In the genomic region with DNA sequence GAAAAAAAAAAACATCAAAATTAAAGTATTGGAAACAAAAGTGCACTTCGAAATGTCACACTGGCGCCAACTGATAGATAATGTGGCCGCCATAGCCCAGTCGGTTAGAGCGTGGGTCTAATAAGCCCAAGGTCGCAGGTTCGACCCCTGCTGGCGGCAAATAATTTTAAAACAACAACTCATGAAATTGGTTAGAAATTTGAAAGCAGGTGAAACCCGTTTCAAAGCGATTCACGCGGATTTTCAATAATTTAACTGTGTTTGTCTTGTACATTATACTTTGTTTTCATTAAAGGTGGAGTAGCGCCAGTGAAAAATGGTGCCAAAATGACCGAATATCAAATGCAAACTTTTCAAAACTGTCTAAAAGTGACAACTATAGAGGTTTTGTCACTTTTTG, we compare ENCODE assay signal across 3 worm cellular contexts.
TF ChIP-seq lines count a peak whose summit lies in the region.

No protein-coding gene starts in this region.

TF ChIP-seq in whole organism, L2 larva, 48 proteins besides CTCF, POLR2A, EP300 and RAD21 (continued from another document):
- TF ChIP-seq F13H6.1 (tag; optimal IDR thresholded peaks at IDR 0.05; lab: Kevin White, UChicago): peak; percentile 39

TF ChIP-seq in whole organism, L4 larva, 104 proteins besides CTCF, POLR2A, EP300 and RAD21 (continued from another document):
- TF ChIP-seq lir-3 (tag; optimal IDR thresholded peaks at IDR 0.05; lab: Kevin White, UChicago): peak; percentile 27
- peak in 1 of 2 experiments; percentile 11 for TF ChIP-seq unc-62 (GFP tag; optimal IDR thresholded peaks at IDR 0.05 in 1 of 2; lab: Kevin White, UChicago)
- no peak for TF ChIP-seq unc-62 (tag; optimal IDR thresholded peaks at IDR 0.05; lab: Kevin White, UChicago)
- TF ChIP-seq nhr-42 (GFP tag; IDR thresholded peaks at IDR 0.05; lab: Robert Waterston, UW): no peak
- no peak for TF ChIP-seq ztf-7 (tag; optimal IDR thresholded peaks at IDR 0.05; lab: Kevin White, UChicago)
- TF ChIP-seq F26F4.8 (GFP tag; conservative IDR thresholded peaks at IDR 0.05; lab: Robert Waterston, UW): 0 out of 2 replicates have a peak, but pooled peaks have one; percentile 35
- TF ChIP-seq F49E8.2 (tag; optimal IDR thresholded peaks at IDR 0.05; lab: Kevin White, UChicago; ENCODE audit: borderline replicate concordance): peak; percentile 22
- no peak for TF ChIP-seq ama-1 (optimal IDR thresholded peaks at IDR 0.05; lab: Kevin White, UChicago)
- peak; percentile 16 for TF ChIP-seq rbr-2 (tag; optimal IDR thresholded peaks at IDR 0.05; lab: Kevin White, UChicago)
- peak; percentile 66; the same call in 1 of the 2 replicates for TF ChIP-seq nhr-41 (GFP tag; IDR thresholded peaks at IDR 0.05; lab: Robert Waterston, UW)
- peak; percentile 73 for TF ChIP-seq dmd-8 (GFP tag; IDR thresholded peaks at IDR 0.05; lab: Robert Waterston, UW)
- peak; percentile 39 for TF ChIP-seq T20F7.1 (GFP tag; optimal IDR thresholded peaks at IDR 0.05; lab: Kevin White, UChicago)
- peak; percentile 73 for TF ChIP-seq mdt-29 (GFP tag; IDR thresholded peaks at IDR 0.05; lab: Robert Waterston, UW)
- TF ChIP-seq nhr-28 (tag; optimal IDR thresholded peaks at IDR 0.05; lab: Kevin White, UChicago): peak; percentile 8
- 0 out of 2 replicates have a peak, but pooled peaks have one; percentile 34 for TF ChIP-seq T26A8.4 (GFP tag; IDR thresholded peaks at IDR 0.05; lab: Robert Waterston, UW)
- peak; percentile 55 for TF ChIP-seq zip-2 (tag; optimal IDR thresholded peaks at IDR 0.05; lab: Kevin White, UChicago)
- peak; percentile 71 for TF ChIP-seq tra-1 (GFP tag; IDR thresholded peaks at IDR 0.05; lab: Robert Waterston, UW)
- peak; percentile 39 for TF ChIP-seq hlh-11 (tag; optimal IDR thresholded peaks at IDR 0.05; lab: Kevin White, UChicago)
- no peak for TF ChIP-seq nhr-25 (tag; optimal IDR thresholded peaks at IDR 0.05; lab: Kevin White, UChicago; ENCODE audit: borderline replicate concordance, insufficient read depth)
- TF ChIP-seq Y48G9A.11 (GFP tag; IDR thresholded peaks at IDR 0.05; lab: Robert Waterston, UW): peak; percentile 75
- no peak for TF ChIP-seq cey-2 (tag; optimal IDR thresholded peaks at IDR 0.05; lab: Kevin White, UChicago; ENCODE audit: borderline replicate concordance, insufficient read depth)
- peak; percentile 69; the same call in 1 of the 2 replicates for TF ChIP-seq D1046.2 (GFP tag; IDR thresholded peaks at IDR 0.05; lab: Robert Waterston, UW)
- peak; percentile 81 for TF ChIP-seq lim-7 (GFP tag; IDR thresholded peaks at IDR 0.05; lab: Robert Waterston, UW)
- TF ChIP-seq zfp-2 (tag; optimal IDR thresholded peaks at IDR 0.05; lab: Kevin White, UChicago): peak; percentile 12
- no peak for TF ChIP-seq F37D6.2 (tag; optimal IDR thresholded peaks at IDR 0.05; lab: Kevin White, UChicago)
- TF ChIP-seq fos-1 (tag; optimal IDR thresholded peaks at IDR 0.05; lab: Kevin White, UChicago): no peak
- no peak for TF ChIP-seq saeg-2 (GFP tag; IDR thresholded peaks at IDR 0.05; lab: Robert Waterston, UW)
- peak; percentile 70 for TF ChIP-seq ctbp-1 (GFP tag; IDR thresholded peaks at IDR 0.05; lab: Robert Waterston, UW)
- 0 out of 2 replicates have a peak, but pooled peaks have one; percentile 45 for TF ChIP-seq dmd-9 (GFP tag; IDR thresholded peaks at IDR 0.05; lab: Robert Waterston, UW)
- peak; percentile 35 for TF ChIP-seq dmd-6 (GFP tag; IDR thresholded peaks at IDR 0.05; lab: Robert Waterston, UW)
- TF ChIP-seq mes-2 (tag; optimal IDR thresholded peaks at IDR 0.05; lab: Kevin White, UChicago; ENCODE audit: poor library complexity, severe bottlenecking): peak; percentile 59
- peak; percentile 81 for TF ChIP-seq snpc-1.2 (GFP tag; IDR thresholded peaks at IDR 0.05; lab: Robert Waterston, UW)
- TF ChIP-seq F44E2.7 (GFP tag; IDR thresholded peaks at IDR 0.05; lab: Robert Waterston, UW): 0 out of 2 replicates have a peak, but pooled peaks have one; percentile 55
- no peak for TF ChIP-seq jun-1 (tag; optimal IDR thresholded peaks at IDR 0.05; lab: Kevin White, UChicago)
- no peak for TF ChIP-seq lin-15B (tag; optimal IDR thresholded peaks at IDR 0.05; lab: Kevin White, UChicago)
- TF ChIP-seq spr-3 (GFP tag; optimal IDR thresholded peaks at IDR 0.05; lab: Kevin White, UChicago): peak; percentile 9
- 0 out of 2 replicates have a peak, but pooled peaks have one; percentile 48 for TF ChIP-seq ceh-44 (GFP tag; IDR thresholded peaks at IDR 0.05; lab: Robert Waterston, UW)
- TF ChIP-seq lin-38 (GFP tag; IDR thresholded peaks at IDR 0.05; lab: Robert Waterston, UW): peak; percentile 63
- TF ChIP-seq nhr-102 (tag; optimal IDR thresholded peaks at IDR 0.05; lab: Kevin White, UChicago): peak; percentile 70
- TF ChIP-seq nhr-111 (GFP tag; optimal IDR thresholded peaks at IDR 0.05; lab: Kevin White, UChicago): peak; percentile 34
- peak; percentile 46 for TF ChIP-seq hlh-30 (tag; optimal IDR thresholded peaks at IDR 0.05; lab: Kevin White, UChicago; ENCODE audit: insufficient read depth)
- peak; percentile 65 for TF ChIP-seq duxl-1 (tag; optimal IDR thresholded peaks at IDR 0.05; lab: Kevin White, UChicago; ENCODE audit: poor library complexity)
- no peak for TF ChIP-seq Y75B8A.6 (GFP tag; IDR thresholded peaks at IDR 0.05; lab: Robert Waterston, UW)
- TF ChIP-seq egl-43 (GFP tag; IDR thresholded peaks at IDR 0.05; lab: Robert Waterston, UW): peak; percentile 83
- TF ChIP-seq unc-130 (GFP tag; optimal IDR thresholded peaks at IDR 0.05; lab: Kevin White, UChicago): no peak
- TF ChIP-seq arid-1 (GFP tag; conservative IDR thresholded peaks at IDR 0.05; lab: Robert Waterston, UW): peak; percentile 75
- TF ChIP-seq vab-7 (GFP tag; IDR thresholded peaks at IDR 0.05; lab: Robert Waterston, UW): peak; percentile 77
TF ChIP-seq in whole organism, L4 larva: peak in this region for 48.

TF ChIP-seq in whole organism, young adult, 124 proteins besides CTCF, POLR2A, EP300 and RAD21 (continued from another document):
- TF ChIP-seq die-1 (tag; optimal IDR thresholded peaks at IDR 0.05; lab: Kevin White, UChicago) (peak; percentile 76), zim-3 (tag; optimal IDR thresholded peaks at IDR 0.05; lab: Kevin White, UChicago) (peak; percentile 68), nhr-27 (tag; optimal IDR thresholded peaks at IDR 0.05; lab: Kevin White, UChicago) (peak; percentile 48), efl-1 (GFP tag; optimal IDR thresholded peaks at IDR 0.05; lab: Kevin White, UChicago) (no peak), ets-4 (GFP tag; optimal IDR thresholded peaks at IDR 0.05; lab: Kevin White, UChicago) (no peak), ztf-28 (GFP tag; IDR thresholded peaks at IDR 0.05; lab: Robert Waterston, UW) (0 out of 2 replicates have a peak, but pooled peaks have one; percentile 42), ekl-4 (GFP tag; IDR thresholded peaks at IDR 0.05; lab: Robert Waterston, UW) (peak; percentile 61; the same call in 1 of the 2 replicates), nhr-90 (tag; optimal IDR thresholded peaks at IDR 0.05; lab: Kevin White, UChicago) (peak; percentile 66), lir-1 (GFP tag; conservative IDR thresholded peaks at IDR 0.05; lab: Robert Waterston, UW) (no peak), aptf-2 (GFP tag; conservative IDR thresholded peaks at IDR 0.05; lab: Robert Waterston, UW) (no peak), dpff-1 (tag; optimal IDR thresholded peaks at IDR 0.05; lab: Kevin White, UChicago) (no peak), ztf-22 (GFP tag; optimal IDR thresholded peaks at IDR 0.05; lab: Kevin White, UChicago) (peak; percentile 40), cebp-1 (GFP tag; IDR thresholded peaks at IDR 0.05; lab: Robert Waterston, UW) (peak; percentile 30; the same call in 1 of the 2 replicates), cebp-1 (tag; optimal IDR thresholded peaks at IDR 0.05; lab: Kevin White, UChicago) (peak; percentile 57), rcor-1 (GFP tag; IDR thresholded peaks at IDR 0.05; lab: Robert Waterston, UW) (0 out of 2 replicates have a peak, but pooled peaks have one; percentile 16), mcd-1 (GFP tag; IDR thresholded peaks at IDR 0.05; lab: Robert Waterston, UW) (peak; percentile 32; the same call in 1 of the 2 replicates), unc-130 (GFP tag; optimal IDR thresholded peaks at IDR 0.05; lab: Kevin White, UChicago) (peak; percentile 13), egrh-3 (GFP tag; IDR thresholded peaks at IDR 0.05; lab: Robert Waterston, UW) (no peak), lin-26 (GFP tag; IDR thresholded peaks at IDR 0.05; lab: Robert Waterston, UW) (peak; percentile 82), aptf-3 (GFP tag; IDR thresholded peaks at IDR 0.05; lab: Robert Waterston, UW) (peak; percentile 71; the same call in 1 of the 2 replicates), lin-35 (GFP tag; optimal IDR thresholded peaks at IDR 0.05; lab: Kevin White, UChicago) (peak in 1 of 3 experiments; percentile 16), hmg-1.2 (GFP tag; IDR thresholded peaks at IDR 0.05; lab: Robert Waterston, UW) (peak; percentile 52), chd-7 (tag; optimal IDR thresholded peaks at IDR 0.05; lab: Kevin White, UChicago) (peak; percentile 63), fkh-3 (tag; optimal IDR thresholded peaks at IDR 0.05; lab: Kevin White, UChicago) (peak; percentile 2), zfh-2 (GFP tag; conservative IDR thresholded peaks at IDR 0.05; lab: Robert Waterston, UW) (no peak), lsy-27 (tag; optimal IDR thresholded peaks at IDR 0.05; lab: Kevin White, UChicago; ENCODE audit: borderline replicate concordance, insufficient read depth) (no peak), Y53G8AR.9 (GFP tag; conservative IDR thresholded peaks at IDR 0.05; lab: Robert Waterston, UW) (no peak), B0019.2 (GFP tag; conservative IDR thresholded peaks at IDR 0.05; lab: Robert Waterston, UW) (no peak), attf-5 (GFP tag; optimal IDR thresholded peaks at IDR 0.05; lab: Kevin White, UChicago) (peak; percentile 20), snpc-4 (GFP tag; optimal IDR thresholded peaks at IDR 0.05; lab: Kevin White, UChicago) (peak; percentile 48), snpc-4 (tag; optimal IDR thresholded peaks at IDR 0.05; lab: Kevin White, UChicago) (peak; percentile 2 to 75 (median 66)), nhr-179 (tag; optimal IDR thresholded peaks at IDR 0.05; lab: Kevin White, UChicago) (peak; percentile 73), tbx-9 (tag; optimal IDR thresholded peaks at IDR 0.05; lab: Kevin White, UChicago; ENCODE audit: borderline replicate concordance) (no peak), F23B12.7 (tag; optimal IDR thresholded peaks at IDR 0.05; lab: Kevin White, UChicago; ENCODE audit: insufficient read depth) (peak; percentile 19), egl-44 (GFP tag; IDR thresholded peaks at IDR 0.05; lab: Robert Waterston, UW) (0 out of 2 replicates have a peak, but pooled peaks have one; percentile 32), snpc-1.1 (tag; optimal IDR thresholded peaks at IDR 0.05; lab: Kevin White, UChicago; ENCODE audit: insufficient read depth) (peak; percentile 26), sea-2 (GFP tag; IDR thresholded peaks at IDR 0.05; lab: Robert Waterston, UW) (no peak), ceh-79 (tag; optimal IDR thresholded peaks at IDR 0.05; lab: Kevin White, UChicago) (peak; percentile 15), ceh-100 (GFP tag; IDR thresholded peaks at IDR 0.05; lab: Robert Waterston, UW) (0 out of 2 replicates have a peak, but pooled peaks have one; percentile 20), bed-2 (GFP tag; IDR thresholded peaks at IDR 0.05; lab: Robert Waterston, UW) (no peak), T07F8.4 (tag; optimal IDR thresholded peaks at IDR 0.05; lab: Kevin White, UChicago) (peak; percentile 58), pbrm-1 (GFP tag; IDR thresholded peaks at IDR 0.05; lab: Robert Waterston, UW) (peak; percentile 69), atf-7 (tag; optimal IDR thresholded peaks at IDR 0.05; lab: Kevin White, UChicago) (peak; percentile 56), cebp-2 (GFP tag; IDR thresholded peaks at IDR 0.05; lab: Robert Waterston, UW) (0 out of 2 replicates have a peak, but pooled peaks have one; percentile 12), akir-1 (GFP tag; optimal IDR thresholded peaks at IDR 0.05; lab: Kevin White, UChicago) (no peak), ZK185.1 (tag; optimal IDR thresholded peaks at IDR 0.05; lab: Kevin White, UChicago; ENCODE audit: poor library complexity, severe bottlenecking) (peak; percentile 81), F49E8.2 (tag; optimal IDR thresholded peaks at IDR 0.05; lab: Kevin White, UChicago; ENCODE audit: insufficient read depth) (no peak), madf-6 (GFP tag; IDR thresholded peaks at IDR 0.05; lab: Robert Waterston, UW) (peak; percentile 47; the same call in 1 of the 2 replicates), lin-54 (GFP tag; optimal IDR thresholded peaks at IDR 0.05; lab: Kevin White, UChicago) (peak; percentile 44), athp-1 (tag; optimal IDR thresholded peaks at IDR 0.05; lab: Kevin White, UChicago) (peak; percentile 40), ztf-25 (GFP tag; IDR thresholded peaks at IDR 0.05; lab: Robert Waterston, UW) (peak; percentile 72; the same call in 1 of the 2 replicates), C06A6.2 (GFP tag; conservative IDR thresholded peaks at IDR 0.05; lab: Robert Waterston, UW) (no peak), K12H6.12 (tag; optimal IDR thresholded peaks at IDR 0.05; lab: Kevin White, UChicago) (peak; percentile 17), madf-10 (tag; optimal IDR thresholded peaks at IDR 0.05; lab: Kevin White, UChicago) (peak; percentile 44), tbp1 (GFP tag; optimal IDR thresholded peaks at IDR 0.05; lab: Kevin White, UChicago) (peak; percentile 85), Y56A3A.18 (GFP tag; IDR thresholded peaks at IDR 0.05; lab: Robert Waterston, UW) (0 out of 2 replicates have a peak, but pooled peaks have one; percentile 58), B0035.1 (tag; optimal IDR thresholded peaks at IDR 0.05; lab: Kevin White, UChicago) (peak; percentile 16)
